Fruit fly (Drosophila melanogaster) whole organism, embryonic: ENCODE results near the gene Myo28B1.

Source experiments
- BtbVII ChIP-seq: fragments of 200-800 bp; sonication (Bioruptor generic); optimal IDR thresholded peaks from 3 replicates; lab custom pipeline; 2017; ENCODE audit warnings: missing biosample characterization, mild to moderate bottlenecking, missing genetic modification characterization
- Bteb2 ChIP-seq: fragments of 200-800 bp; sonication (Bioruptor generic); optimal IDR thresholded peaks from 2 replicates; lab custom pipeline; 2016; ENCODE audit warnings: missing biosample characterization, missing genetic modification characterization
- CG10462 ChIP-seq: fragments of 200-800 bp; sonication (Bioruptor generic); optimal IDR thresholded peaks from 2 replicates; lab custom pipeline; 2016; ENCODE audit warnings: missing biosample characterization, missing genetic modification characterization
- CG10565 ChIP-seq: fragments of 200-800 bp; sonication (Bioruptor generic); optimal IDR thresholded peaks from 3 replicates; lab custom pipeline; 2016; ENCODE audit warnings: missing biosample characterization, mild to moderate bottlenecking, missing genetic modification characterization
- CG10959 ChIP-seq: fragments of 200-800 bp; sonication (Bioruptor generic); IDR thresholded peaks from 2 replicates; pipeline ENCODE4 v1.3.6; 2022; ENCODE audit warnings: missing biosample characterization, missing genetic modification characterization
- CG10979 ChIP-seq: fragments of 200-800 bp; sonication (Bioruptor generic); optimal IDR thresholded peaks from 2 replicates; lab custom pipeline; 2018; ENCODE audit warnings: missing biosample characterization, mild to moderate bottlenecking, missing genetic modification characterization, moderate library complexity
- CG11085 ChIP-seq: fragments of 200-800 bp; sonication (Bioruptor generic); IDR thresholded peaks from 2 replicates; pipeline ENCODE4 v1.3.6; 2022; ENCODE audit warnings: missing biosample characterization, missing genetic modification characterization
- CG11247 ChIP-seq: fragments of 200-800 bp; sonication (Bioruptor generic); IDR thresholded peaks from 2 replicates; pipeline ENCODE4 v1.3.6; 2022; ENCODE audit warnings: missing biosample characterization, missing genetic modification characterization
- CG12769 ChIP-seq: fragments of 200-800 bp; sonication (Bioruptor generic); optimal IDR thresholded peaks from 2 replicates; lab custom pipeline; 2019; ENCODE audit warnings: missing biosample characterization, mild to moderate bottlenecking, missing genetic modification characterization, moderate library complexity
- CG13624 ChIP-seq: fragments of 200-800 bp; sonication (Bioruptor generic); optimal IDR thresholded peaks from 2 replicates; lab custom pipeline; 2016; ENCODE audit warnings: missing biosample characterization, missing genetic modification characterization
- CG15601 ChIP-seq: fragments of 200-800 bp; sonication (Bioruptor generic); optimal IDR thresholded peaks from 3 replicates; lab custom pipeline; 2019; ENCODE audit warnings: missing biosample characterization, mild to moderate bottlenecking, missing genetic modification characterization, moderate library complexity
- CG16863 ChIP-seq: fragments of 200-800 bp; sonication (Bioruptor generic); optimal IDR thresholded peaks from 3 replicates; lab custom pipeline; 2016; ENCODE audit warnings: missing biosample characterization, missing genetic modification characterization
- CG17829 ChIP-seq: fragments of 200-800 bp; optimal IDR thresholded peaks from 2 replicates; lab custom pipeline; 2019; ENCODE audit warnings: missing biosample characterization, mild to moderate bottlenecking, missing genetic modification characterization, moderate library complexity
- CG18011 ChIP-seq: fragments of 200-800 bp; sonication (Bioruptor generic); optimal IDR thresholded peaks from 2 replicates; lab custom pipeline; 2017; ENCODE audit warnings: missing biosample characterization, missing genetic modification characterization, mild to moderate bottlenecking, moderate library complexity, missing genotype
- CG2120 ChIP-seq: fragments of 200-800 bp; sonication (Bioruptor generic); optimal IDR thresholded peaks from 3 replicates; lab custom pipeline; 2016; ENCODE audit warnings: missing biosample characterization, missing genetic modification characterization
- CG2129 ChIP-seq: fragments of 200-800 bp; sonication (Bioruptor generic); IDR thresholded peaks from 2 replicates; pipeline ENCODE4 v1.3.6; 2022; ENCODE audit warnings: missing biosample characterization, missing genetic modification characterization; ENCODE audit not compliant: partially characterized antibody
- CG2199 ChIP-seq: fragments of 200-800 bp; sonication (Bioruptor generic); IDR thresholded peaks from 3 replicates; pipeline ENCODE4 v1.3.6; 2022; ENCODE audit warnings: missing biosample characterization, missing genetic modification characterization
- CG30020 ChIP-seq: fragments of 200-800 bp; optimal IDR thresholded peaks from 2 replicates; lab custom pipeline; 2019; ENCODE audit warnings: missing biosample characterization, mild to moderate bottlenecking, missing genetic modification characterization, moderate library complexity
- CG3163 ChIP-seq: fragments of 200-800 bp; sonication (Bioruptor generic); optimal IDR thresholded peaks from 3 replicates; lab custom pipeline; 2016; ENCODE audit warnings: missing biosample characterization, missing genetic modification characterization
- CG34224 ChIP-seq: fragments of 200-800 bp; sonication (Bioruptor generic); IDR thresholded peaks from 3 replicates; pipeline ENCODE4 v1.3.6; 2022; ENCODE audit warnings: missing biosample characterization, missing genetic modification characterization; ENCODE audit not compliant: partially characterized antibody
- CG3995 ChIP-seq: fragments of 200-800 bp; sonication (Bioruptor generic); optimal IDR thresholded peaks from 3 replicates; lab custom pipeline; 2016; ENCODE audit warnings: missing biosample characterization, missing genetic modification characterization
- CG6654 ChIP-seq: fragments of 200-800 bp; sonication (Bioruptor generic); optimal IDR thresholded peaks from 2 replicates; lab custom pipeline; 2017; ENCODE audit warnings: missing biosample characterization, mild to moderate bottlenecking, missing genetic modification characterization
- Dip2 ChIP-seq: fragments of 200-800 bp; sonication (Bioruptor generic); IDR thresholded peaks from 2 replicates; pipeline ENCODE4 v1.3.6; 2022; ENCODE audit warnings: missing biosample characterization, missing genetic modification characterization
- Doc2 ChIP-seq: fragments of 200-800 bp; sonication (Bioruptor generic); IDR thresholded peaks from 2 replicates; pipeline ENCODE4 v1.3.6; 2022; ENCODE audit warnings: missing biosample characterization, missing genetic modification characterization
- Drgx ChIP-seq: fragments of 200-800 bp; sonication (Bioruptor generic); IDR thresholded peaks from 2 replicates; pipeline ENCODE4 v1.3.6; 2022; ENCODE audit warnings: missing biosample characterization, missing genetic modification characterization
- E2f2 ChIP-seq: fragments of 200-800 bp; sonication (Bioruptor generic); IDR thresholded peaks from 2 replicates; pipeline ENCODE4 v1.3.6; 2022; ENCODE audit warnings: missing biosample characterization, missing genetic modification characterization
- Gsc ChIP-seq: fragments of 200-800 bp; sonication (Bioruptor generic); IDR thresholded peaks from 2 replicates; pipeline ENCODE4 v1.3.6; 2022; ENCODE audit warnings: missing biosample characterization, missing genetic modification characterization
- HLH4C ChIP-seq: fragments of 200-800 bp; sonication (Bioruptor generic); IDR thresholded peaks from 3 replicates; pipeline ENCODE4 v1.3.6; 2022; ENCODE audit warnings: missing biosample characterization, missing genetic modification characterization; ENCODE audit not compliant: partially characterized antibody
- Hmr ChIP-seq: fragments of 200-800 bp; sonication (Bioruptor generic); optimal IDR thresholded peaks from 3 replicates; lab custom pipeline; 2017; ENCODE audit warnings: mild to moderate bottlenecking, missing biosample characterization, missing genetic modification reagents, missing genetic modification characterization
- Lim3 ChIP-seq: fragments of 200-800 bp; sonication (Bioruptor generic); IDR thresholded peaks from 2 replicates; pipeline ENCODE4 v1.3.6; 2022; ENCODE audit warnings: missing biosample characterization, missing genetic modification characterization
- Mes4 ChIP-seq: fragments of 200-800 bp; sonication (Bioruptor generic); optimal IDR thresholded peaks from 2 replicates; lab custom pipeline; 2016; ENCODE audit warnings: missing biosample characterization, missing genetic modification characterization
- Optix ChIP-seq: fragments of 200-800 bp; sonication (Bioruptor generic); IDR thresholded peaks from 3 replicates; pipeline ENCODE4 v1.3.6; 2022; ENCODE audit warnings: missing biosample characterization, missing genetic modification characterization
- Side ChIP-seq: fragments of 200-800 bp; sonication (Bioruptor generic); optimal IDR thresholded peaks from 2 replicates; lab custom pipeline; 2016; ENCODE audit warnings: missing biosample characterization, missing genetic modification characterization
- YL-1 ChIP-seq: fragments of 200-800 bp; sonication (Bioruptor generic); optimal IDR thresholded peaks from 3 replicates; lab custom pipeline; 2017; ENCODE audit warnings: missing biosample characterization, mild to moderate bottlenecking, missing genetic modification characterization
- ash1 ChIP-seq: fragments of 200-800 bp; sonication (Bioruptor generic); optimal IDR thresholded peaks from 2 replicates; lab custom pipeline; 2018; ENCODE audit warnings: missing biosample characterization, mild to moderate bottlenecking, missing genetic modification characterization
- ato ChIP-seq: fragments of 200-800 bp; sonication (Bioruptor generic); IDR thresholded peaks from 2 replicates; pipeline ENCODE4 v1.3.6; 2022; ENCODE audit warnings: missing biosample characterization, missing genetic modification characterization; ENCODE audit not compliant: partially characterized antibody
- bsh ChIP-seq, 2 experiments: fragments of 200-800 bp; sonication (Bioruptor generic); optimal IDR thresholded peaks; 2 replicates each; lab custom pipeline; 2017 to 2018; ENCODE audit warnings: mild to moderate bottlenecking in 2 of 2, missing biosample characterization in 2 of 2, missing genetic modification characterization in 2 of 2, moderate library complexity in 1 of 2
- cato ChIP-seq: fragments of 200-800 bp; sonication (Bioruptor generic); optimal IDR thresholded peaks from 2 replicates; lab custom pipeline; 2016; ENCODE audit warnings: missing biosample characterization, missing genetic modification characterization, borderline replicate concordance
- dmrt11E ChIP-seq: fragments of 200-800 bp; sonication (Bioruptor generic); optimal IDR thresholded peaks from 3 replicates; lab custom pipeline; 2018; ENCODE audit warnings: missing biosample characterization, mild to moderate bottlenecking, missing genetic modification characterization, moderate library complexity
- dmrt99B ChIP-seq: fragments of 200-800 bp; sonication (Bioruptor generic); optimal IDR thresholded peaks from 2 replicates; lab custom pipeline; 2018; ENCODE audit warnings: missing biosample characterization, mild to moderate bottlenecking, missing genetic modification characterization, moderate library complexity
- dpn ChIP-seq, 2 experiments: fragments of 200-800 bp; sonication (Bioruptor generic); optimal IDR thresholded peaks; 3 replicates each; lab custom pipeline; 2016; ENCODE audit warnings: missing biosample characterization in 2 of 2, missing genetic modification characterization in 2 of 2
- dysf ChIP-seq: fragments of 200-800 bp; sonication (Bioruptor generic); IDR thresholded peaks from 3 replicates; pipeline ENCODE4 v1.3.6; 2022; ENCODE audit warnings: missing biosample characterization, missing genetic modification characterization
- gcm ChIP-seq: fragments of 200-800 bp; sonication (Bioruptor generic); optimal IDR thresholded peaks from 2 replicates; lab custom pipeline; 2019; ENCODE audit warnings: missing biosample characterization, mild to moderate bottlenecking, missing genetic modification characterization, moderate library complexity
- hth ChIP-seq: fragments of >200 bp; optimal IDR thresholded peaks from 2 replicates; lab custom pipeline; 2017; ENCODE audit warnings: inconsistent platforms
- kni ChIP-seq: fragments of 200-800 bp; sonication (Bioruptor generic); optimal IDR thresholded peaks from 3 replicates; lab custom pipeline; 2017; ENCODE audit warnings: mild to moderate bottlenecking, missing biosample characterization, missing genetic modification reagents, missing genetic modification characterization
- knrl ChIP-seq: fragments of 200-800 bp; sonication (Bioruptor generic); IDR thresholded peaks from 3 replicates; pipeline ENCODE4 v1.3.6; 2022; ENCODE audit warnings: missing biosample characterization, missing genetic modification characterization; ENCODE audit not compliant: partially characterized antibody
- psq ChIP-seq: fragments of 200-800 bp; sonication (Bioruptor generic); optimal IDR thresholded peaks from 2 replicates; lab custom pipeline; 2017; ENCODE audit warnings: missing biosample characterization, missing genetic modification characterization
- sob ChIP-seq: fragments of 200-800 bp; sonication (Bioruptor generic); IDR thresholded peaks from 2 replicates; pipeline ENCODE4 v1.3.6; 2022; ENCODE audit warnings: missing biosample characterization, missing genetic modification characterization
- unpg ChIP-seq: fragments of 200-800 bp; sonication (Bioruptor generic); optimal IDR thresholded peaks from 3 replicates; lab custom pipeline; 2018; ENCODE audit warnings: missing biosample characterization, mild to moderate bottlenecking, missing genetic modification characterization, moderate library complexity
- vvl ChIP-seq: fragments of 200-800 bp; sonication (Bioruptor generic); IDR thresholded peaks from 2 replicates; pipeline ENCODE4 v1.3.6; 2022; ENCODE audit warnings: missing biosample characterization, missing genetic modification characterization

The Myo28B1 gene

DNA sequence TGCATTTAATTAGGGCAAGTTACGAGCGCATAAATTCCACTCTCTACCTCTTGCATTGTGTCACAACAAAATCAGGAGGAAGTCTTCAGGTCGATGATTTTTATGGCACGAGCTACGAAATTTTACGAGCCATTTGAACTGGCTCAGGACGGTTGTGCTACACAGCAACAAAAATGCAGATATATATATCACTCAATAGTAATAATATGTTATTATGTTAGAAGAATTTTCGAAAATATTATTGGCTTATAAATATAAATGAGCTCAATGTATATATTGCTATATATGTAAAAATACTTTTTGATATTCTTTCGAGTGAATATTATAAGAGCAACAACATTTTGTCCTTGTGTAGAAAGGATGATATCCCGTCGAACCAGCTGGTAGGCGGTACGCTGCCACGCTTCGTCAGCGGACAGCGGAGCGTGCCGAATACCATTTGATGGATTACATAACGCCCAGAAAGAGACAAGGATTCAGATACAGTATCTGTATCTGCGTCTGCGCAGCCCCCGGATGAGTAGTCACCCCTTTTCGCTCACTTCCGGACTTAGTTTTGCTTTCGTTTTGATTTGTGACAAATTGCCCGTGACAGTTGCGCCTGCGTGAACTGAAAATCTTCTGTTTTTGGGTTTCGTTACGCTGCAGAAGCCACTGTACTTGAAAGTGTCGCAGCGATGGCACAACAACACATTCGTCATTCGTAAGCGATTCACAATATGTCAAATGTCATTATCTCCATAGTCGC is 41.6 kb upstream of the Myo28B1 start (continued):
- TF ChIP-seq HLH4C (GFP tag; lab: Robert Waterston, UW) = no peak
- no peak for TF ChIP-seq ash1 (GFP tag; lab: Kevin White, UChicago)
- TF ChIP-seq kni (GFP tag; lab: Kevin White, UChicago) = no peak
- TF ChIP-seq sob = no peak
- no peak for TF ChIP-seq CG10462 (GFP tag; lab: Kevin White, UChicago)
- no peak for TF ChIP-seq CG18011 (GFP tag; lab: Kevin White, UChicago)
- TF ChIP-seq CG13624 (GFP tag; lab: Kevin White, UChicago) = no peak
- no peak for TF ChIP-seq gcm
- peak; percentile 59 for TF ChIP-seq CG10979 (tag; lab: Kevin White, UChicago)
- TF ChIP-seq CG17829 (tag; lab: Kevin White, UChicago) = peak; percentile 40
- no peak for TF ChIP-seq Hmr
- TF ChIP-seq CG6654 (GFP tag; lab: Kevin White, UChicago) = no peak
- TF ChIP-seq dysf (GFP tag; lab: Robert Waterston, UW) = no peak
- no peak for TF ChIP-seq CG30020 (tag; lab: Kevin White, UChicago)
- no peak for TF ChIP-seq CG3163 (GFP tag; lab: Kevin White, UChicago)
- TF ChIP-seq bsh (GFP tag; optimal IDR thresholded peaks at IDR 0.05; lab: Kevin White, UChicago) = no peak
- TF ChIP-seq CG16863 (GFP tag; lab: Kevin White, UChicago) = no peak
- TF ChIP-seq YL-1 = no peak
- TF ChIP-seq Optix (GFP tag; lab: Robert Waterston, UW) = no peak
- TF ChIP-seq Doc2 = no peak
- no peak for TF ChIP-seq E2f2
- no peak for TF ChIP-seq dmrt99B
- no peak for TF ChIP-seq CG34224 (GFP tag; lab: Robert Waterston, UW)
- TF ChIP-seq CG2199 = 0 out of 3 replicates have a peak, but pooled peaks have one; percentile 46
- no peak for TF ChIP-seq knrl (GFP tag; lab: Robert Waterston, UW)
- TF ChIP-seq Side (GFP tag; lab: Kevin White, UChicago) = no peak
- 0 out of 2 replicates have a peak, but pooled peaks have one; percentile 14 for TF ChIP-seq CG10959 (GFP tag; lab: Robert Waterston, UW)
- no peak for TF ChIP-seq Bteb2 (GFP tag; lab: Kevin White, UChicago)
- TF ChIP-seq CG12769 (tag; lab: Kevin White, UChicago) = no peak
- TF ChIP-seq Lim3 (GFP tag; lab: Robert Waterston, UW) = no peak
- no peak for TF ChIP-seq hth (lab: Kevin White, UChicago)
- TF ChIP-seq Mes4 = no peak
- no peak for TF ChIP-seq CG11085 (GFP tag; lab: Robert Waterston, UW)
- no peak for TF ChIP-seq Gsc (GFP tag; lab: Robert Waterston, UW)
- no peak for TF ChIP-seq CG3995 (GFP tag; lab: Kevin White, UChicago)
- no peak for TF ChIP-seq CG10565 (GFP tag; lab: Kevin White, UChicago)
- TF ChIP-seq dpn (GFP tag; optimal IDR thresholded peaks at IDR 0.05; lab: Kevin White, UChicago) = no peak
- no peak for TF ChIP-seq CG11247 (GFP tag; lab: Robert Waterston, UW)
- TF ChIP-seq psq (GFP tag; lab: Kevin White, UChicago) = no peak
- TF ChIP-seq CG2129 (GFP tag; lab: Robert Waterston, UW) = no peak
- no peak for TF ChIP-seq unpg (GFP tag; lab: Kevin White, UChicago)
- TF ChIP-seq ato (GFP tag; lab: Robert Waterston, UW) = no peak
- peak; percentile 62 for TF ChIP-seq dmrt11E (tag; lab: Kevin White, UChicago)
- no peak for TF ChIP-seq CG15601 (tag; lab: Kevin White, UChicago)
- 0 out of 2 replicates have a peak, but pooled peaks have one; percentile 11 for TF ChIP-seq vvl (GFP tag; lab: Robert Waterston, UW)
- TF ChIP-seq Dip2 (GFP tag; lab: Robert Waterston, UW) = no peak
- no peak for TF ChIP-seq CG2120
- TF ChIP-seq BtbVII (GFP tag; lab: Kevin White, UChicago) = no peak
- no peak for TF ChIP-seq cato
- TF ChIP-seq Drgx (GFP tag; lab: Robert Waterston, UW) = no peak
